Fruit fly (Drosophila melanogaster) whole organism, embryonic: ENCODE measurements around the gene CG31176.

Experiments used
- Asciz ChIP-seq: fragments of 200-800 bp; sonication (Bioruptor generic); optimal IDR thresholded peaks from 2 replicates; lab custom pipeline; 2017; ENCODE audit warnings: missing biosample characterization, mild to moderate bottlenecking, missing genetic modification characterization, missing genetic modification reagents
- Atf6 ChIP-seq: fragments of 200-800 bp; sonication (Bioruptor generic); IDR thresholded peaks from 2 replicates; pipeline ENCODE4 v1.3.6; 2022; ENCODE audit warnings: missing biosample characterization, missing genetic modification characterization
- Blimp-1 ChIP-seq: fragments of 200-800 bp; sonication (Bioruptor generic); optimal IDR thresholded peaks from 3 replicates; lab custom pipeline; 2018; ENCODE audit warnings: missing biosample characterization, missing genetic modification characterization, mild to moderate bottlenecking, moderate library complexity, missing genetic modification reagents
- CG10267 ChIP-seq: fragments of 200-800 bp; sonication (Bioruptor generic); optimal IDR thresholded peaks from 2 replicates; lab custom pipeline; 2018; ENCODE audit warnings: missing biosample characterization, mild to moderate bottlenecking, missing genetic modification characterization, moderate library complexity
- CG10274 ChIP-seq: fragments of 200-800 bp; sonication (Bioruptor generic); optimal IDR thresholded peaks from 3 replicates; lab custom pipeline; 2017; ENCODE audit warnings: missing biosample characterization, mild to moderate bottlenecking, missing genetic modification characterization
- CG10321 ChIP-seq: fragments of 200-800 bp; sonication (Bioruptor generic); IDR thresholded peaks from 2 replicates; pipeline ENCODE4 v1.3.6; 2022; ENCODE audit warnings: missing biosample characterization, missing genetic modification characterization
- CG12155 ChIP-seq: fragments of 200-800 bp; sonication (Bioruptor generic); optimal IDR thresholded peaks from 3 replicates; lab custom pipeline; 2016; ENCODE audit warnings: missing biosample characterization, missing genetic modification characterization
- CG12219 ChIP-seq: fragments of 200-800 bp; sonication (Bioruptor generic); optimal IDR thresholded peaks from 3 replicates; lab custom pipeline; 2018; ENCODE audit warnings: missing biosample characterization, mild to moderate bottlenecking, missing genetic modification characterization
- CG13424 ChIP-seq: fragments of 200-800 bp; sonication (Bioruptor generic); optimal IDR thresholded peaks from 2 replicates; lab custom pipeline; 2019; ENCODE audit warnings: missing biosample characterization, mild to moderate bottlenecking, missing genetic modification characterization, moderate library complexity
- CG13894 ChIP-seq: fragments of 200-800 bp; sonication (Bioruptor generic); optimal IDR thresholded peaks from 3 replicates; lab custom pipeline; 2018; ENCODE audit warnings: missing biosample characterization, mild to moderate bottlenecking, missing genetic modification characterization, moderate library complexity
- CG15269 ChIP-seq: fragments of 200-800 bp; sonication (Bioruptor generic); optimal IDR thresholded peaks from 2 replicates; lab custom pipeline; 2018; ENCODE audit warnings: missing biosample characterization, mild to moderate bottlenecking, missing genetic modification characterization, moderate library complexity
- CG15514 ChIP-seq: fragments of 200-800 bp; sonication (Bioruptor generic); optimal IDR thresholded peaks from 3 replicates; lab custom pipeline; 2017; ENCODE audit warnings: missing biosample characterization, missing genetic modification characterization, mild to moderate bottlenecking, moderate library complexity, missing genetic modification reagents
- CG17612 ChIP-seq: fragments of 200-800 bp; sonication (Bioruptor generic); IDR thresholded peaks from 2 replicates; pipeline ENCODE4 v1.3.6; 2022; ENCODE audit warnings: missing biosample characterization, missing genetic modification characterization
- CG17802 ChIP-seq: fragments of 200-800 bp; sonication (Bioruptor generic); optimal IDR thresholded peaks from 2 replicates; lab custom pipeline; 2018; ENCODE audit warnings: missing biosample characterization, mild to moderate bottlenecking, missing genetic modification characterization, moderate library complexity
- CG1832 ChIP-seq: fragments of 200-800 bp; sonication (Bioruptor generic); optimal IDR thresholded peaks from 2 replicates; lab custom pipeline; 2017; ENCODE audit warnings: missing biosample characterization, mild to moderate bottlenecking, missing genetic modification characterization, inconsistent platforms
- CG30403 ChIP-seq: fragments of 200-800 bp; sonication (Bioruptor generic); optimal IDR thresholded peaks from 3 replicates; lab custom pipeline; 2016; ENCODE audit warnings: missing biosample characterization, missing genetic modification characterization
- CG3995 ChIP-seq: fragments of 200-800 bp; sonication (Bioruptor generic); optimal IDR thresholded peaks from 3 replicates; lab custom pipeline; 2016; ENCODE audit warnings: missing biosample characterization, missing genetic modification characterization
- CG6272 ChIP-seq: fragments of 200-800 bp; sonication (Bioruptor generic); IDR thresholded peaks from 2 replicates; pipeline ENCODE4 v1.3.6; 2022; ENCODE audit warnings: missing biosample characterization, missing genetic modification characterization
- CG7556 ChIP-seq: fragments of 200-800 bp; sonication (Bioruptor generic); optimal IDR thresholded peaks from 2 replicates; lab custom pipeline; 2017; ENCODE audit warnings: missing biosample characterization, mild to moderate bottlenecking, missing genetic modification characterization
- CG7928 ChIP-seq: fragments of 200-800 bp; sonication (Bioruptor generic); optimal IDR thresholded peaks from 2 replicates; lab custom pipeline; 2017; ENCODE audit warnings: missing biosample characterization, mild to moderate bottlenecking, missing genetic modification characterization
- CG8089 ChIP-seq: fragments of 200-800 bp; sonication (Bioruptor generic); optimal IDR thresholded peaks from 3 replicates; lab custom pipeline; 2016; ENCODE audit warnings: missing biosample characterization, missing genetic modification characterization
- CG8944 ChIP-seq: fragments of 200-800 bp; sonication (Bioruptor generic); optimal IDR thresholded peaks from 3 replicates; lab custom pipeline; 2016; ENCODE audit warnings: missing biosample characterization, missing genetic modification characterization
- CG9797 ChIP-seq: fragments of 200-800 bp; sonication (Bioruptor generic); optimal IDR thresholded peaks from 3 replicates; lab custom pipeline; 2018; ENCODE audit warnings: missing biosample characterization, mild to moderate bottlenecking, missing genetic modification characterization
- E2f1 ChIP-seq: fragments of 200-800 bp; sonication (Bioruptor generic); IDR thresholded peaks from 2 replicates; pipeline ENCODE4 v1.3.6; 2022; ENCODE audit warnings: missing biosample characterization, missing genetic modification characterization
- Hr51 ChIP-seq, 2 experiments: fragments of 200-800 bp; sonication (Bioruptor generic); optimal IDR thresholded peaks; 2 replicates in 1 of 2; 3 replicates in 1 of 2; lab custom pipeline; 2016 to 2018; ENCODE audit warnings: missing biosample characterization in 2 of 2, missing genetic modification characterization in 2 of 2, mild to moderate bottlenecking in 1 of 2, moderate library complexity in 1 of 2
- Nf-YB ChIP-seq: fragments of 200-800 bp; sonication (Bioruptor generic); optimal IDR thresholded peaks from 3 replicates; lab custom pipeline; 2019; ENCODE audit warnings: missing biosample characterization, mild to moderate bottlenecking, missing genetic modification characterization, moderate library complexity
- Xbp1 ChIP-seq: fragments of 200-800 bp; sonication (Bioruptor generic); optimal IDR thresholded peaks from 3 replicates; lab custom pipeline; 2016; ENCODE audit warnings: missing biosample characterization, mild to moderate bottlenecking, missing genetic modification characterization
- al ChIP-seq: fragments of 200-800 bp; sonication (Bioruptor generic); IDR thresholded peaks from 2 replicates; pipeline ENCODE4 v1.3.6; 2022; ENCODE audit warnings: missing biosample characterization, missing genetic modification characterization
- bigmax ChIP-seq: fragments of 200-800 bp; sonication (Bioruptor generic); optimal IDR thresholded peaks from 2 replicates; lab custom pipeline; 2018; ENCODE audit warnings: missing biosample characterization, mild to moderate bottlenecking, missing genetic modification characterization
- bowl ChIP-seq: fragments of 200-800 bp; sonication (Bioruptor generic); IDR thresholded peaks from 2 replicates; pipeline ENCODE4 v1.3.6; 2022; ENCODE audit warnings: missing biosample characterization, missing genetic modification characterization
- chm ChIP-seq: fragments of 200-800 bp; sonication (Bioruptor generic); IDR thresholded peaks from 2 replicates; pipeline ENCODE4 v1.3.6; 2022; ENCODE audit warnings: missing biosample characterization, missing genetic modification characterization
- crc ChIP-seq: fragments of 200-800 bp; sonication (Bioruptor generic); optimal IDR thresholded peaks from 2 replicates; lab custom pipeline; 2016; ENCODE audit warnings: missing biosample characterization, missing genetic modification characterization
- da ChIP-seq: fragments of 200-800 bp; sonication (Bioruptor generic); optimal IDR thresholded peaks from 2 replicates; lab custom pipeline; 2016; ENCODE audit warnings: missing biosample characterization, missing genetic modification characterization
- ewg ChIP-seq: fragments of 200-800 bp; sonication (Bioruptor generic); optimal IDR thresholded peaks from 3 replicates; lab custom pipeline; 2017; ENCODE audit warnings: mild to moderate bottlenecking, missing biosample characterization, missing genetic modification reagents, missing genetic modification characterization
- gcm ChIP-seq: fragments of 200-800 bp; sonication (Bioruptor generic); optimal IDR thresholded peaks from 2 replicates; lab custom pipeline; 2019; ENCODE audit warnings: missing biosample characterization, mild to moderate bottlenecking, missing genetic modification characterization, moderate library complexity
- gcm2 ChIP-seq: fragments of 200-800 bp; sonication (Bioruptor generic); optimal IDR thresholded peaks from 2 replicates; lab custom pipeline; 2016; ENCODE audit warnings: missing biosample characterization, missing genetic modification characterization
- ken ChIP-seq: fragments of 200-800 bp; sonication (Bioruptor generic); IDR thresholded peaks from 3 replicates; pipeline ENCODE4 v1.3.6; 2022; ENCODE audit warnings: missing biosample characterization, missing genetic modification characterization
- lmd ChIP-seq: fragments of 200-800 bp; sonication (Bioruptor generic); IDR thresholded peaks from 2 replicates; pipeline ENCODE4 v1.3.6; 2022; ENCODE audit warnings: missing biosample characterization, missing genetic modification characterization
- lola ChIP-seq, 3 experiments: fragments of >200 bp in 2 of 3; fragments of 200-800 bp in 1 of 3; sonication (Bioruptor generic) in 1 of 3; optimal IDR thresholded peaks; 2 replicates each; lab custom pipeline; 2017 to 2019; ENCODE audit warnings: missing biosample characterization in 3 of 3, missing genetic modification characterization in 3 of 3, mild to moderate bottlenecking in 1 of 3, moderate library complexity in 1 of 3
- pan ChIP-seq, 4 experiments: fragments of >200 bp in 3 of 4; fragments of 200-800 bp in 1 of 4; sonication (Bioruptor generic) in 1 of 4; optimal IDR thresholded peaks in 3 of 4; IDR thresholded peaks in 1 of 4; 2 replicates each; pipeline versions ENCODE4 v1.3.6 to Lab custom; 2017 to 2022; ENCODE audit warnings: missing biosample characterization in 2 of 4, missing genetic modification characterization in 2 of 4, mixed read lengths in 1 of 4
- peb ChIP-seq: fragments of 200-800 bp; sonication (Bioruptor generic); IDR thresholded peaks from 2 replicates; pipeline ENCODE4 v1.3.6; 2022; ENCODE audit warnings: missing biosample characterization, missing genetic modification characterization
- psq ChIP-seq: fragments of 200-800 bp; sonication (Bioruptor generic); optimal IDR thresholded peaks from 2 replicates; lab custom pipeline; 2017; ENCODE audit warnings: missing biosample characterization, missing genetic modification characterization
- sens-2 ChIP-seq: fragments of 200-800 bp; sonication (Bioruptor generic); IDR thresholded peaks from 2 replicates; pipeline ENCODE4 v1.3.6; 2022; ENCODE audit warnings: missing biosample characterization, missing genetic modification characterization
- shn ChIP-seq: fragments of 200-800 bp; sonication (Bioruptor generic); optimal IDR thresholded peaks from 3 replicates; lab custom pipeline; 2016; ENCODE audit warnings: missing biosample characterization, missing genetic modification characterization
- sob ChIP-seq: fragments of 200-800 bp; sonication (Bioruptor generic); IDR thresholded peaks from 2 replicates; pipeline ENCODE4 v1.3.6; 2022; ENCODE audit warnings: missing biosample characterization, missing genetic modification characterization
- stc ChIP-seq: fragments of 200-800 bp; sonication (Bioruptor generic); IDR thresholded peaks from 2 replicates; pipeline ENCODE4 v1.3.6; 2022; ENCODE audit warnings: missing biosample characterization, missing genetic modification characterization
- trem ChIP-seq: fragments of 200-800 bp; optimal IDR thresholded peaks from 3 replicates; lab custom pipeline; 2019; ENCODE audit warnings: missing biosample characterization, mild to moderate bottlenecking, missing genetic modification characterization, moderate library complexity
- tx ChIP-seq: fragments of 200-800 bp; sonication (Bioruptor generic); optimal IDR thresholded peaks from 2 replicates; lab custom pipeline; 2016; ENCODE audit warnings: missing biosample characterization, missing genetic modification characterization
- usp ChIP-seq: fragments of >200 bp; optimal IDR thresholded peaks from 2 replicates; lab custom pipeline; 2017; ENCODE audit warnings: missing biosample characterization, missing genetic modification characterization
- zen2 ChIP-seq: fragments of 200-800 bp; sonication (Bioruptor generic); IDR thresholded peaks from 3 replicates; pipeline ENCODE4 v1.3.6; 2022; ENCODE audit warnings: missing biosample characterization, missing genetic modification characterization; ENCODE audit not compliant: partially characterized antibody

The CG31176 gene

dm6 chr3R:21671636-21672035 lies 47.8 kb downstream of the CG31176 start, which contains the start of gene PolA1 (continued):
- TF ChIP-seq CG1832 (GFP tag; lab: Kevin White, UChicago) (no peak), CG7556 (GFP tag; lab: Kevin White, UChicago) (no peak), CG15514 (GFP tag; lab: Kevin White, UChicago) (peak; percentile 69), CG3995 (GFP tag; lab: Kevin White, UChicago) (peak; percentile 1), shn (GFP tag; lab: Kevin White, UChicago) (no peak), zen2 (GFP tag; lab: Robert Waterston, UW) (peak; percentile 86; the same call in 2 of the 3 replicates), Asciz (GFP tag; lab: Kevin White, UChicago) (no peak), CG7928 (GFP tag; lab: Kevin White, UChicago) (peak; percentile 90), CG12219 (GFP tag; lab: Kevin White, UChicago) (no peak), Blimp-1 (no peak), CG8944 (GFP tag; lab: Kevin White, UChicago) (peak; percentile 34), CG13424 (tag; lab: Kevin White, UChicago) (peak; percentile 5), Xbp1 (peak; percentile 63), CG30403 (peak; percentile 60), CG10321 (GFP tag; lab: Robert Waterston, UW) (no peak), CG9797 (peak; percentile 24), pan (optimal IDR thresholded peaks at IDR 0.05; lab: Kevin White, UChicago) (no peak), pan (GFP tag; optimal IDR thresholded peaks at IDR 0.05 in 1 of 2, IDR thresholded peaks at IDR 0.05 in 1 of 2) (peak in 1 of 2 experiments; percentile 31), usp (GFP tag; lab: Kevin White, UChicago) (no peak), lmd (GFP tag; lab: Robert Waterston, UW) (no peak), al (GFP tag; lab: Robert Waterston, UW) (peak; percentile 58), CG17612 (GFP tag; lab: Robert Waterston, UW) (no peak), psq (GFP tag; lab: Kevin White, UChicago) (no peak), Hr51 (GFP tag; optimal IDR thresholded peaks at IDR 0.05; lab: Kevin White, UChicago) (peak in 1 of 2 experiments; percentile 38), trem (tag; lab: Kevin White, UChicago) (peak; percentile 95), CG10267 (tag; lab: Kevin White, UChicago) (peak; percentile 62), CG17802 (no peak), bigmax (GFP tag; lab: Kevin White, UChicago) (no peak), sob (GFP tag; lab: Robert Waterston, UW) (peak; percentile 70), peb (GFP tag; lab: Robert Waterston, UW) (no peak; the same call in 1 of the 2 replicates), gcm (GFP tag; lab: Kevin White, UChicago) (no peak), CG15269 (tag; lab: Kevin White, UChicago) (no peak), lola (GFP tag; optimal IDR thresholded peaks at IDR 0.05; lab: Kevin White, UChicago) (peak in 1 of 3 experiments; percentile 11), CG10274 (no peak), tx (peak; percentile 7), ewg (GFP tag; lab: Kevin White, UChicago) (no peak), CG12155 (GFP tag; lab: Kevin White, UChicago) (peak; percentile 3), Nf-YB (GFP tag; lab: Kevin White, UChicago) (no peak), CG6272 (GFP tag; lab: Robert Waterston, UW) (0 out of 2 replicates have a peak, but pooled peaks have one; percentile 25), sens-2 (GFP tag; lab: Robert Waterston, UW) (no peak), ken (GFP tag; lab: Robert Waterston, UW) (peak; percentile 42; the same call in 1 of the 3 replicates), stc (GFP tag; lab: Robert Waterston, UW) (no peak), bowl (GFP tag; lab: Robert Waterston, UW) (no peak), CG13894 (tag; lab: Kevin White, UChicago) (no peak), CG8089 (GFP tag; lab: Kevin White, UChicago) (no peak), gcm2 (GFP tag; lab: Kevin White, UChicago) (no peak), chm (GFP tag; lab: Robert Waterston, UW) (no peak), E2f1 (GFP tag; lab: Robert Waterston, UW) (peak; percentile 98), Atf6 (no peak), crc (GFP tag; lab: Kevin White, UChicago) (no peak), da (GFP tag; lab: Kevin White, UChicago) (no peak)
